Worm (Caenorhabditis elegans) whole organism, late embryonic: ENCODE data around the gene ppm-1.G.

Source experiments
- F13H6.1 ChIP-seq: sonication (generic microtip); optimal IDR thresholded peaks from 2 replicates; lab custom pipeline; 2016; ENCODE audit warnings: missing genetic modification characterization, missing compliant biosample characterization
- ceh-14 ChIP-seq: sonication (generic microtip); optimal IDR thresholded peaks from 2 replicates; lab custom pipeline; 2016; ENCODE audit warnings: missing genotype, missing genetic modification characterization, missing compliant biosample characterization
- dmd-4 ChIP-seq: sonication (generic microtip); optimal IDR thresholded peaks from 2 replicates; lab custom pipeline; 2016; ENCODE audit warnings: borderline replicate concordance, missing genetic modification characterization, missing compliant biosample characterization
- fkh-10 ChIP-seq: fragments of 150-350 bp; optimal IDR thresholded peaks from 2 replicates; lab custom pipeline; 2014; ENCODE audit warnings: missing biosample characterization, missing genetic modification reagents, missing genetic modification characterization
- fkh-6 ChIP-seq: sonication (generic microtip); optimal IDR thresholded peaks from 2 replicates; lab custom pipeline; 2016; ENCODE audit warnings: missing genetic modification characterization, missing compliant biosample characterization
- hlh-13 ChIP-seq: fragments of 200-800 bp; sonication (Bioruptor generic); optimal IDR thresholded peaks from 2 replicates; lab custom pipeline; 2018; ENCODE audit warnings: mild to moderate bottlenecking, missing genetic modification characterization, missing compliant biosample characterization
- pha-4 ChIP-seq: fragments of 150-350 bp; optimal IDR thresholded peaks from 2 replicates; lab custom pipeline; 2018; ENCODE audit warnings: missing biosample characterization, missing genetic modification reagents, missing genetic modification characterization
- sox-4 ChIP-seq: sonication (generic microtip); optimal IDR thresholded peaks from 2 replicates; lab custom pipeline; 2017; ENCODE audit warnings: mild to moderate bottlenecking, missing genetic modification characterization, inconsistent platforms, missing compliant biosample characterization
- syd-9 ChIP-seq: sonication (generic microtip); optimal IDR thresholded peaks from 2 replicates; lab custom pipeline; 2016; ENCODE audit warnings: mild to moderate bottlenecking, missing genetic modification characterization, moderate library complexity, missing compliant biosample characterization

DNA sequence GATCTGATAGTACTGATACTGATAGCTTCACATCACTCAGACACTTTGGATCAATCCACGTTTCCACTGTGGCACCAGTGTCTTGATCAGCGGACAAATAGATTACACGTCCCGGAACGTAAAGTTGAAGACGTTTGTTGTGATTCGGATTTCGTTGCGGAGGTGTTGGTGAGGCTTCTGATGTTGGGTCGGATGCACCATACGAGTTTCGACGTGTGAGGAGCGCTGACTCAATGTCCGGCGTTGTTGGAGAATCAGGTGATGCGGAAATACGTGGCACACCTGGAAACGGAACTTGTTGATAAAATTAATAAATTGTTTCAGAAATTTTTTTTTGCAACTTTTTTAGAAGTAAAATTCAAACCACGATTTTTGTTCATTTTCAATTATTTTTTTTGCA, 4.7 kb upstream of the ppm-1.G start, which contains the start of gene alh-11:
- TF ChIP-seq sox-4, result no peak
- TF ChIP-seq pha-4 (tag; lab: Kevin White, UChicago), result no peak
- no peak for TF ChIP-seq hlh-13
- no peak for TF ChIP-seq syd-9
- TF ChIP-seq fkh-6 (tag; lab: Kevin White, UChicago), result no peak
- no peak for TF ChIP-seq fkh-10
- TF ChIP-seq dmd-4, result no peak
- no peak for TF ChIP-seq F13H6.1
- TF ChIP-seq ceh-14 (tag; lab: Kevin White, UChicago), result no peak
